Worm (Caenorhabditis elegans) whole organism, L1 larva: Measurements from ENCODE around the gene cks-1.

Experiments
- dpl-1 ChIP-seq, 3 experiments: fragments of 150-350 bp in 2 of 3; sonication (generic microtip) in 1 of 3; optimal IDR thresholded peaks; 2 replicates each; lab custom pipeline; 2014 to 2017; ENCODE audit warnings: missing biosample characterization in 3 of 3, missing genetic modification characterization in 3 of 3, missing genetic modification reagents in 3 of 3
- elt-3 ChIP-seq, 6 experiments: fragments of 150-350 bp in 1 of 6; sonication (generic microtip); optimal IDR thresholded peaks; 2 replicates each; lab custom pipeline; 2017 to 2018; ENCODE audit warnings: missing biosample characterization in 6 of 6, missing genetic modification characterization in 6 of 6, inconsistent platforms in 1 of 6
- lin-39 ChIP-seq: fragments of 150-350 bp; optimal IDR thresholded peaks from 2 replicates; lab custom pipeline; 2014; ENCODE audit warnings: missing biosample characterization, missing genetic modification reagents, missing genetic modification characterization
- mab-9 ChIP-seq: fragments of 200-800 bp; sonication (Bioruptor generic); IDR thresholded peaks from 2 replicates; pipeline ENCODE4 v1.3.6; 2022; ENCODE audit warnings: missing genetic modification reagents, missing genetic modification characterization, missing compliant biosample characterization
- mdl-1 ChIP-seq, 2 experiments: fragments of 150-350 bp; optimal IDR thresholded peaks; 2 replicates each; lab custom pipeline; 2014 to 2017; ENCODE audit warnings: missing biosample characterization in 2 of 2, missing genetic modification characterization in 2 of 2, inconsistent platforms in 1 of 2
- nhr-11 ChIP-seq: fragments of 150-350 bp; optimal IDR thresholded peaks from 2 replicates; lab custom pipeline; 2014; ENCODE audit warnings: missing biosample characterization, missing genetic modification characterization
- rnt-1 ChIP-seq: sonication (generic microtip); optimal IDR thresholded peaks from 2 replicates; lab custom pipeline; 2016; ENCODE audit warnings: mild to moderate bottlenecking, missing genetic modification characterization, moderate library complexity, missing compliant biosample characterization
- snu-23 ChIP-seq: sonication (generic microtip); optimal IDR thresholded peaks from 2 replicates; lab custom pipeline; 2016; ENCODE audit warnings: missing genetic modification characterization, missing compliant biosample characterization
- unc-30 ChIP-seq: sonication (generic microtip); optimal IDR thresholded peaks from 2 replicates; lab custom pipeline; 2017; ENCODE audit warnings: missing biosample characterization, missing genetic modification characterization
- unc-62 ChIP-seq: fragments of 150-350 bp; optimal IDR thresholded peaks from 2 replicates; lab custom pipeline; 2014; ENCODE audit warnings: missing biosample characterization, missing genetic modification reagents, missing genetic modification characterization
- zag-1 ChIP-seq: fragments of 150-350 bp; optimal IDR thresholded peaks from 2 replicates; lab custom pipeline; 2014; ENCODE audit warnings: missing biosample characterization, missing genetic modification characterization
- ztf-11 ChIP-seq, 2 experiments: sonication (generic microtip); optimal IDR thresholded peaks; 2 replicates each; lab custom pipeline; 2016 to 2017; ENCODE audit warnings: missing genetic modification characterization in 2 of 2, missing biosample characterization in 1 of 2, missing compliant biosample characterization in 1 of 2

DNA sequence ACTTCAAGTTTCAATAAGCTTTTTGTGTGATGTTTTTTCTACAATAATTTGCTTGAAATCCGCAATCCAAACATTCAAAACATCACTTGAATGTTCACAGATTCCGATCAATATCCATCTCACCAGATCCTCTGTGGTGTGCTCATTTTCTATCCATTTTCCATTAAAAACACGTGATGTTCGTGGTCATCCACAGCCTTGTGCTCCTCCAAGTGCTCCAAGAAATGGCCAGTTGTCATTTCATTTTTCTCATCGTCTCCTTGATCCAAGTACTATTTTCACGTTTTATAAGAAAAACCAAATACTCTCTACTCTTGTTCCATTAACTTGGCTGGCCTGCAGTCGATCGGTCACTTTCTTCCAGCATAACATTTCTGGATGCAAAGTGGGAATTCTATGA lies 37.6 kb upstream of the cks-1 start:
- TF ChIP-seq snu-23 (GFP tag; lab: Kevin White, UChicago), result peak; percentile 36
- TF ChIP-seq elt-3 (tag; optimal IDR thresholded peaks at IDR 0.05; lab: Kevin White, UChicago), result no peak
- peak; percentile 26 for TF ChIP-seq lin-39
- no peak for TF ChIP-seq unc-30 (tag; lab: Kevin White, UChicago)
- peak; percentile 84 for TF ChIP-seq rnt-1 (tag; lab: Kevin White, UChicago)
- no peak for TF ChIP-seq ztf-11 (tag; optimal IDR thresholded peaks at IDR 0.05; lab: Kevin White, UChicago)
- TF ChIP-seq nhr-11 (tag; lab: Kevin White, UChicago), result no peak
- no peak for TF ChIP-seq dpl-1 (GFP tag; optimal IDR thresholded peaks at IDR 0.05; lab: Kevin White, UChicago)
- no peak for TF ChIP-seq zag-1 (tag; lab: Kevin White, UChicago)
- no peak for TF ChIP-seq mab-9 (GFP tag; lab: Robert Waterston, UW)
- peak in 1 of 2 experiments; percentile 17 for TF ChIP-seq mdl-1 (tag; optimal IDR thresholded peaks at IDR 0.05; lab: Kevin White, UChicago)
- no peak for TF ChIP-seq unc-62 (GFP tag; lab: Kevin White, UChicago)
